Worm (Caenorhabditis elegans) whole organism, L2 larva: ENCODE measurements around the gene nonu-1.

Experiments used
- F13H6.1 ChIP-seq: sonication (generic microtip); optimal IDR thresholded peaks from 2 replicates; lab custom pipeline; 2016; ENCODE audit warnings: missing genetic modification characterization, missing compliant biosample characterization
- Y55F3AM.14 ChIP-seq: fragments of 200-800 bp; sonication (Bioruptor generic); optimal IDR thresholded peaks from 2 replicates; lab custom pipeline; 2018; ENCODE audit warnings: mild to moderate bottlenecking, missing genetic modification characterization, missing compliant biosample characterization
- ama-1 ChIP-seq: fragments of 150-350 bp; optimal IDR thresholded peaks from 2 replicates; lab custom pipeline; 2018; ENCODE audit warnings: inconsistent platforms
- lin-13 ChIP-seq: fragments of 150-350 bp; optimal IDR thresholded peaks from 2 replicates; lab custom pipeline; 2014; ENCODE audit warnings: missing biosample characterization, missing genetic modification reagents, missing genetic modification characterization
- mdl-1 ChIP-seq, 2 experiments: fragments of 150-350 bp in 1 of 2; sonication (generic microtip) in 1 of 2; optimal IDR thresholded peaks; 2 replicates each; lab custom pipeline; 2017; ENCODE audit warnings: missing biosample characterization in 2 of 2, missing genetic modification characterization in 2 of 2
- nhr-11 ChIP-seq: fragments of 150-350 bp; optimal IDR thresholded peaks from 2 replicates; lab custom pipeline; 2014; ENCODE audit warnings: missing biosample characterization, missing genetic modification characterization
- nhr-12 ChIP-seq: fragments of 150-350 bp; optimal IDR thresholded peaks from 2 replicates; lab custom pipeline; 2014; ENCODE audit warnings: missing biosample characterization, missing genetic modification characterization
- nhr-25 ChIP-seq: fragments of 150-350 bp; sonication (generic microtip); optimal IDR thresholded peaks from 3 replicates; lab custom pipeline; 2014; ENCODE audit warnings: missing biosample characterization, missing genetic modification characterization
- nhr-6 ChIP-seq: fragments of 150-350 bp; optimal IDR thresholded peaks from 2 replicates; lab custom pipeline; 2014; ENCODE audit warnings: missing biosample characterization, missing genetic modification characterization
- nhr-77 ChIP-seq: fragments of 150-350 bp; optimal IDR thresholded peaks from 2 replicates; lab custom pipeline; 2014; ENCODE audit warnings: missing biosample characterization, missing genetic modification characterization
- ztf-4 ChIP-seq: fragments of 150-350 bp; optimal IDR thresholded peaks from 2 replicates; lab custom pipeline; 2014; ENCODE audit warnings: missing biosample characterization, missing genetic modification characterization

- TF ChIP-seq nhr-11 (no peak), F13H6.1 (tag; lab: Kevin White, UChicago) (no peak), mdl-1 (tag; optimal IDR thresholded peaks at IDR 0.05; lab: Kevin White, UChicago) (no peak), lin-13 (no peak), nhr-6 (tag; lab: Kevin White, UChicago) (no peak), nhr-25 (tag; lab: Kevin White, UChicago) (no peak), ztf-4 (tag; lab: Kevin White, UChicago) (no peak), Y55F3AM.14 (GFP tag; lab: Kevin White, UChicago) (no peak), ama-1 (lab: Kevin White, UChicago) (no peak), nhr-77 (tag; lab: Kevin White, UChicago) (no peak), nhr-12 (tag; lab: Kevin White, UChicago) (no peak)
Observed at ce11 chrIII:4814730-4815129, 35.0 kb downstream of the nonu-1 start, which contains the start of gene arl-6.
